Worm (Caenorhabditis elegans) whole organism, midembryonic: ENCODE measurements around the gene str-180.

ENCODE experiments used
- T22C8.4 ChIP-seq: fragments of 200-800 bp; sonication (Bioruptor generic); IDR thresholded peaks from 2 replicates; pipeline ENCODE4 v1.3.6; 2022; ENCODE audit warnings: missing genetic modification characterization, missing compliant biosample characterization
- cog-1 ChIP-seq: sonication (generic microtip); optimal IDR thresholded peaks from 2 replicates; lab custom pipeline; 2016; ENCODE audit warnings: missing genetic modification characterization, missing compliant biosample characterization
- flt-1 ChIP-seq: fragments of 200-800 bp; sonication (Bioruptor generic); IDR thresholded peaks from 2 replicates; pipeline ENCODE4 v1.3.6; 2022; ENCODE audit warnings: missing genetic modification characterization, missing compliant biosample characterization
- klf-2 ChIP-seq: fragments of 200-800 bp; sonication (Bioruptor generic); conservative IDR thresholded peaks from 2 replicates; pipeline ENCODE4 v1.3.6; 2022; ENCODE audit warnings: missing genetic modification reagents, missing genetic modification characterization, missing compliant biosample characterization
- med-1 ChIP-seq: sonication (generic microtip); optimal IDR thresholded peaks from 2 replicates; lab custom pipeline; 2017; ENCODE audit warnings: missing genetic modification characterization, mild to moderate bottlenecking, missing compliant biosample characterization, antibody characterized with exemption, missing genetic modification reagents; ENCODE audit not compliant: insufficient read depth
- ref-1 ChIP-seq: fragments of 200-800 bp; sonication (Bioruptor generic); conservative IDR thresholded peaks from 2 replicates; pipeline ENCODE4 v1.3.6; 2022; ENCODE audit warnings: missing genetic modification reagents, missing genetic modification characterization, missing compliant biosample characterization
- ztf-29 ChIP-seq: fragments of 200-800 bp; sonication (Bioruptor generic); IDR thresholded peaks from 2 replicates; pipeline ENCODE4 v1.3.6; 2022; ENCODE audit warnings: missing genetic modification reagents, missing genetic modification characterization, missing compliant biosample characterization

DNA sequence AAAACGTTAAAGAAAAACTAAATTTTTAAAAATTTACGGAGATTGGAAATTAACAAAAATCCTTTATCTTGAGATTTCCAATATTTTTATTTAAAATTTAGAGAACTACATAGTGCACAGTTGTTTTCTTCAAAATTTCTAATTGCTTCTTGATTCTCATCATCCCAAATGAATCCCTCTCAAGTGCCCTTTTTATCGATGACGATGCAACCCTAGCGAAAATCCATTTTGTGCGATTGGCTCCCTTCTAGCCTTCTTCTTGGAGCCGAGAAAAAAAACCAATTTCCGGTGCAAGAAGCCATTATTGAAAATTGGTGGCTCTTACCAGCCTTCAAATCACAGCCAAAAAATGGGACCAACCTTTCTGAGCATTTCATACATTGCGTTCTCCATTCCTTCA, 6.1 kb downstream of the str-180 start:
- TF ChIP-seq ztf-29 (GFP tag; lab: Robert Waterston, UW) (no peak), flt-1 (GFP tag; lab: Robert Waterston, UW) (no peak), cog-1 (tag; lab: Kevin White, UChicago) (no peak), T22C8.4 (GFP tag; lab: Robert Waterston, UW) (no peak), klf-2 (GFP tag; lab: Robert Waterston, UW) (no peak), ref-1 (GFP tag; lab: Robert Waterston, UW) (no peak), med-1 (GFP tag; lab: Kevin White, UChicago) (no peak)
